Fruit fly (Drosophila melanogaster): ENCODE results near the gene CG2839.

CG2839 gene

DNA sequence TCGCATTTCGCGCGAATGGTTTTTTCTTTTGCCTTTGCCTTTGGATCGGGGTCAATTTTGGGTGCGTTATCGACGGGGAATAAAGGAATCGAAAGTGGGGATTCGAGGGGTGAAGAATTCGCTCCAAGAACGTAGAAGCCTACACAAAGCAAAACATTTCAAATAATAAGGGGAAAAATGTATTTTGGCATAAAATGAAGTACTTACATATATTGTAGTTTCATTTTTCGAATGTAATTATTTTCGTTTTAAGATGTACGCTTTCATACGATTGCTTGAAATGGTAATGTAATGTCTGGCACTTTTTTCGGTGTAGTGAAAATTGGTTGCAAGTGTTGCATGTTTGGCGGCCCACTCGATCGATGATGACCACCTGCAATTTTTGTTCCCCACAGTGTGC lies 10.4 kb upstream of the CG2839 start:
- TF ChIP-seq CG8478 (optimal IDR thresholded peaks at IDR 0.05): no peak

DNA sequence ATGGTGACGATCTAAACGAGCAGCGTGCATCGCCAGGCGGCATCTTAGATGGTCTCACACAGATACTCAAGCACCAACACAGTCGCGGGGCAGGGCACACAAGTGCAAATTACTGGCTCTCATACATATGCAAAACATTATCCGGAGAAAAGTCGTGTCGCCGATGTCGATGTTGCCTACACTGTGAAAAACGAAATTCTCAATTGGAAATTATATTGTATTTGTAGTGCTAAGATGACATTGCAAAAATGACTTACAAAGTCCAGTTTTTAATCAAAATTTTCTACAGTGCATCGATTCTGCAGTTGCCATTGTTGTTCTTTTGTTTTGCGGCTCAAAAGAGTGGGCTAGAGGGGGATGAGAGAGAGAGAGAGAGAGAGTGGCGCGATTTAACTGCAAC lies 5.7 kb upstream of the CG2839 start:
- TF ChIP-seq CG8478 (optimal IDR thresholded peaks at IDR 0.05): no peak
- no peak for TF ChIP-seq CTCF (optimal IDR thresholded peaks at IDR 0.05)

DNA sequence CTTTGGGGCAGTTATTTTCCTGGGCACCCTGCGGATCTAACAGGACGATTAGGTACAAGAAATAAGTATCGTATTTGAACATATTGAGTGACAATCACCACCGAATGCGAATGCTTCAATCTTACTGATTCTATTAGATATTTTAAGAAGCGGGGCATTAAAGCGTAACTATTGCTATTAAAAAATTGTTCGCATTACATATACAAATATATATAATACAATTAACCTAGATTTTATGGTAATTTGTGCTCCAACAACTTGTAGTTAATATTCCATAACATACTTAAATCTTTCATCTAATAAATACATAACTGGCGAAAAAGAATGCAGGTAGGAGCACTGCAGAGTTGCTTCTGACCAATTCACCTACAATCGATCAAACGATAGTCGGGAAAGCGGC lies 4.4 kb upstream of the CG2839 start, which contains the start of gene lectin-21Cb:
Gene lectin-21Cb (minus strand): TSS at position 101 of the 400 bp plus-strand sequence.
- TF ChIP-seq CTCF (optimal IDR thresholded peaks at IDR 0.05) (no peak), CG8478 (optimal IDR thresholded peaks at IDR 0.05) (no peak)

DNA sequence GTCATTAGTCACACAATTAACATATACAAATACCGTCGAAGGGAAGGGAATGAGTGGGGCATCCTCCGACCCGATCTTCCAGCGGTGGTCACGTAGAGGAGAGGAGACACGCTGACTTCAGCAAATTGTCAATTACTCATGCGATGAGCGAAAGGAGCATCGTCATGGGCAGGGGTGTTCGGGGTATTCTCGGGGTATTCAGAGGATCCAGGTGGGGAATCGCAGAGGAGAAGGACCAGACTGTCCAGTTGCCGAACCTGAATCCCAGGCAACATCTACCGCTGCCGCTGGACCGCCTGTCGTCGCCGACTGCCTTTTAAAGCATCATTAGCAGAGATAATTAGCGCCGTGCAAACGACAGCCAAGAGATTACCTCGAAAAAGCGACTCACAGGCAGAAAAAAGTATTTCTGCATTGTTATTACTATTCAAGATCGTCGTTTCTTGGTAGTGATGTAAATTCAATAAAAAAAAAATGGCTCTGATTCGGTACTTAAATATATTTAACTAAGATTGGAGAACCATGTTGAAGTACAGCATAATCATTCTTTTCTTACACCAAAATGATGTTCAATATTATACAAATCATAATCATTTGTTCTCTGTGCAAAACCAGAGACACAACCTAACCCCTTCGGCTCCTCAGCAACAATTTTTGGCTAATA lies 2.1 kb upstream of the CG2839 start:
- no peak for TF ChIP-seq CG8478 (optimal IDR thresholded peaks at IDR 0.05)
- TF ChIP-seq CTCF (optimal IDR thresholded peaks at IDR 0.05): no peak

DNA sequence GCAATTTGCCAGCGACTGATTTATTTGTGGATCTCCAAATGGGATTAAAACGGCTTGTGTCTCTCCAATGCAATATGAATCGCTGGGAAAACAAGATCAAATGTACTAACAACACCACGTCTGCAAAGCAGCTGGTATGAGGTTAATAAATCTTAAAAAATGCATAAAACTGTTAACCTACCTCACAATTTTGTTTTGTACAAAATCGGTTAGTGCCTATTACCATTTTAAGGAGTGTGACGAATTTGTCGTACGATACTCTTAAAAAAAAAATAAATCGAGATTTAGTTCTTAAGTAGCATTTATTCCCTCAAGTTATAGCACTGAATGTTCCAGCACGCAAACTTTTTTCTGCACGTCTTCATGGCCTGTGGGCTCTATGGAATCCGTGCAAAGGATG lies 1.1 kb upstream of the CG2839 start, which contains the start of gene lectin-21Ca:
Gene lectin-21Ca (plus strand): TSS at position 301 of the 400 bp plus-strand sequence.
- TF ChIP-seq CG8478 (optimal IDR thresholded peaks at IDR 0.05) (no peak), CTCF (optimal IDR thresholded peaks at IDR 0.05) (no peak)

DNA sequence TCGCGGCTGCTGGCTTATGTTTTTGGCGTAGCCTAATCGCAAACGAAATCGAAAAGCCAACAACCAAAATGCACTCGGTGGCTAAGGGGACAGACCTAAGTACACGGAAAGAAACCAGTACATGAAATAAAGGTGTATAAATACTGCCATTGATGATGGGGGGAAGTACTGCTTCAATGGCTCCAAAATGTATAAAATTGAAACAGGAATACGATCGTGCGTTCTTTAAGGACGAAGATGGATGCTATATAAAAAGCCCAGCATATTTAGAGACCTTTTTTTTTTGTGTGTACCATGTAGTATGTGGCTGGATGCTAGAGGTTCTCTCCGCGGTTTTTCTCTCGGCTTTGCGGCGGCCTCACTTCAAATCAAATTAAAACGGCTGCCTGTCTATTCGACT lies 4.7 kb downstream of the CG2839 start:
- no peak for TF ChIP-seq CTCF (optimal IDR thresholded peaks at IDR 0.05)
- no peak for TF ChIP-seq CG8478 (optimal IDR thresholded peaks at IDR 0.05)

DNA sequence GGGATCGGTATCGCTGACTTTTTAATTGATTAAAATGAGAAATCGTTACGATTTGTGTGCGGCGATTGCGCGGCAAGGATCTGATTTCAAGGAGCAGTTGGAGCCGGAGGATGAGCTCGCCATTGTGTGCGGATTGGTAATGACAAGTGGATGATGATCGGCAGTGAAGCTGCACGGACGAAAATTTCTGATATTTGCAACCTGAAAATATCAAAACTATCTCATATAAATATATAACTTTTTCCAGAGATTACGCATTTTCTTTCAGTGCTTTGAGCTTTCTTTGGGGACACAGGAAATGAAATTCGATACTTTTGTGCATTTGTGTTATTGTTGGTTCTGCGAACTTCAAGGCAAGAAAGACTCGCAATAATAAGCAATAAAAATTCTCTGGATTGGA lies 7.7 kb downstream of the CG2839 start:
- TF ChIP-seq CTCF (optimal IDR thresholded peaks at IDR 0.05): no peak
- no peak for TF ChIP-seq CG8478 (optimal IDR thresholded peaks at IDR 0.05)

DNA sequence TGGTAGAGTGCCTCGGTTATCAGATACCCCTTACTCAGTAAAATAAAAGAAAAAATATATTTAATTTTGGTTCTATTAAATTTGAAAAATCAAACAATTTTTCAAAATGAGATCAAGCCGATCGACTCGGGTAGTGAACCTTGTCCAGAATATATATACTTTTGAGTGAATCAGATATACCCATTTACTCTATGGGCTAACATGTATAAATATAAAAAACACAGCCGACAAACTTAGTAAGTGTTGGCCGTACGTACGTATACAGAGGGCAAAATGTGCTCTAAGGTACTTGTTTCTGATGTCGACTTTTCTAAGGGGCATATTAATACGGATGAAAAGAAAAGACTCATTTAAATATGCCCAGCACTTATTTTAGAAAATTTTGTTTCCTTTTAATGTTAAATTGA lies 8.8 kb downstream of the CG2839 start:
- TF ChIP-seq CG8478 (optimal IDR thresholded peaks at IDR 0.05) (no peak), CTCF (optimal IDR thresholded peaks at IDR 0.05) (no peak)

DNA sequence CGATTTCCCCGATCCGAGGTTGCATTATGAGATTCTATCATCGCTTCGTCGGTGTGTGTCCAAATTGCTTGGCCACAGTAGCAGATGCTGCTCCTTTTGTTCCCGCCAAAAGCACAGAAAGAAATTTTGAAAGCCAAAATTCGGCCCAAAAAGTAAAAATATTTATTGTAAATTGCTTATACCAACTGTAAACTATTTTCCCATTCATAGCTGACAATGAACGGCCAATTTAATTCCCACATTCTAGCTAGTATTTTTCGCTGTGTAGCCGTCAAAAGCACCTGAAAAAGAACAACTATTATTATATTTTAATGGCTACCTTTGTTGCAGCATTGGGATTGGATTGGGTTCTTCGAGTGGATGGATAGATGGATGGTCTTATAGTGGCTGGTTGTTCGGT lies 11.1 kb downstream of the CG2839 start:
- no peak for TF ChIP-seq CG8478 (optimal IDR thresholded peaks at IDR 0.05)
- TF ChIP-seq CTCF (optimal IDR thresholded peaks at IDR 0.05): no peak

DNA sequence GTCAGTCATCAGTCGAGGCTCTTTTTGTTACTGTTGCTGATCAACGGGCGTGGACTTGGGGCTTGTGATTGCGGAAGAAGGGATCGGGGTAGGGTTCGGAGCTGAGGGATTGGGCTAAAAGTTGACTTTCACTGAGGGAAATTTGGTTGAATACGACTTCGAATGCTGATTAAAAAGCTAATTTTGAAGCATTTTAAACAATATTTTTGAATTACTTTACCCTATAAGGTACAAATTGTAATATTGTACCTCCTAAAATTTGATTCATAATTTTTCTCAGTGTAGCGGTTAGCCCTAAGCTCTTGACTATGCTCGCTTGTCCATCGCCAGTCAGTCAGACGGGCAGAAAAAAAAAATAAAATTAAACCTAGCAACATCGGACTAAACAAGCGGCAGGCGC lies 21.1 kb downstream of the CG2839 start:
- TF ChIP-seq CG8478 (optimal IDR thresholded peaks at IDR 0.05) (no peak), CTCF (optimal IDR thresholded peaks at IDR 0.05) (no peak)

DNA sequence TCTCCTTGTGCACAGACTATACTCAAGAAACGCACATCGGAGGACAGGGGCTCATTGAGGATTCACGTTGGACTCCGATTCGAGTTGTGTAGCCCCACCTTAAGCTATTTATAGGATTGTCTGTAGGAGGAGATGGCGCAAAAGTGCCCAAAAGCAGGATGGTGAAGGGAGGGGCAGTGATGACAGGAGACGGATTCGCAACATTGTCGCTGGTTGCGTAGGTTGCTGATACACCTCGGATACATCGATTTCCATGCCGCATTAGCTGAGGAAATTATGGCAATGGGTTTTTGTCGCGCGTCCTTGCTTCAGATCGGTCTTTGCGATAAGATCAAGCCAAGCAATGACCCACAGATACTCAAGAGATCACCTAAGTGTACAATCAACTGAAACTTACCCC lies 22.1 kb downstream of the CG2839 start:
- TF ChIP-seq CTCF (optimal IDR thresholded peaks at IDR 0.05) (no peak), CG8478 (optimal IDR thresholded peaks at IDR 0.05) (no peak)

DNA sequence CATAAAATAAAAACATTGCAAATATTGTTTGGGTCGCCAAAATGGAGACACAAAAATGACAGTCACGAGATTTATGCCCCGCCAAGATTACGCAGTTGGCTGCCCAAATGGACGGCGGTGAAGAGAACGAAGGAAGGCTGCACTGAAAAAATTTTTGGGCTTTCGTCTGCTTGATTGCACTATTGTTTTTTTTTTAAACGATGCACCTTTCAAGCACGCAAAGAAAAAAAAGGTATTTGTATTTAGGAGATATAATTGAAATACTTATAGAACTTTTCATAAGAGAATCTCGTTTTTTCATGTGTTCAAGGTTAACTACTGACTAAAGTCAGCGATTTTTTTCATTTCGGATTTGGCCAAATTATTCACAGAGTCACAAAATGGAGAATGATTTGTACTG lies 25.4 kb downstream of the CG2839 start:
- TF ChIP-seq CG8478 (optimal IDR thresholded peaks at IDR 0.05) (no peak), CTCF (optimal IDR thresholded peaks at IDR 0.05) (no peak)

DNA sequence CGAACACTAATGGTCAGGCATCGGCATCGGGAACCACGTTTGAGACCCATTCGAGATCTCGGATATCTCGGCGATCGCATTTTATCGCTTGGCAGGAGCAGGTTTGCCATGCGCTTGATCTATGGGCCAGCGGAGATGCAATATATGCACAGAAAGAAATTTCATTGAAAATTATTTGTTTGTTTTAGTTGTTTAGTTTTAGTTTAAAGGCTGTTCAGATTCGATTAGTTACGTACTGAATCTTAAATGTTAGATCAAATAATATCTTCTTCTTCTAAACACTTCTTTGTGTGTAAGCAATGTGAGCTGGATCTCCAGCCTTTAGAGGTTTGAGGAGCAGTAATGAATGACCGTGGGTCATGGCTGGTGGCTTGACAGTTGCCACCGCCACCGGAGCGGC lies 28.3 kb downstream of the CG2839 start:
- no peak for TF ChIP-seq CG8478 (optimal IDR thresholded peaks at IDR 0.05)
- no peak for TF ChIP-seq CTCF (optimal IDR thresholded peaks at IDR 0.05)

DNA sequence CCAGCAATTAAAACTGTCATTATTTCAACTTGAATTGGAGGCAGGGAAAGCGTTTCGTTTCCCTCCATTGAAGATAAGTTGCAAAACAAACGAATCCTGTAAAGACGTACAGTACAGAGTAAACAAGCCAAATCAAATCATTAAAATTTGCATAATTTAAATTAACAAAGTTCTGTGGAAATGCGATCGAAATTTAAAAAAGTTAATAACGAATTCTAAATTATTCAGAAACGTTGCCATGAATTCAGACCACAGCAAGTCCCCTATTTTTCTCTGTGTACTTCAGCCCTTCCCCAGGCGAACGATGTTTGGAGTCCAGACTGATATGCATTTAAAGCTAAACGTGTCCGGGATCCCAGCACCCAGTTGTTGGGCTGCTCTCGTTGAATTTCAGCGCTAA lies 32.6 kb downstream of the CG2839 start:
- TF ChIP-seq CG8478 (optimal IDR thresholded peaks at IDR 0.05): no peak
- no peak for TF ChIP-seq CTCF (optimal IDR thresholded peaks at IDR 0.05)

DNA sequence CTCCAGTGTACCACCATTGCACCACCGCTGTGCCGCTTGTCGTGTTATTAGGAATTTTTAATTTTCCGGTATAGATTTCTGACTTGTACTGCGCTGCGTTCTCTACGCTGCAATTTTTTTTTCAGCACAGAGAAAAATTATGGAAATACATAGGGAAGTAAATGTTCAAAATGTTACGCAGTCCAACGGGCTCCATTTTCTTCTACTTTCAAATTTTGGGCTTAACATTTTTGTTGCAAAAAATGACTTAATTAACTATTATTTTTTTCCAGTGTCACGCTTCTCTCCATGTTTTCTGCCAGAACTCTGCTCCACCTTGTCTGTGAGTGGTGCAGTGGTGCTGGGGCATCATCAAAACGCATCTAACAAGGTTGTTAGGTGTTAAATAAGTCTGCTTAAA lies 35.5 kb downstream of the CG2839 start:
- TF ChIP-seq CTCF (optimal IDR thresholded peaks at IDR 0.05): no peak
- TF ChIP-seq CG8478 (optimal IDR thresholded peaks at IDR 0.05): no peak

DNA sequence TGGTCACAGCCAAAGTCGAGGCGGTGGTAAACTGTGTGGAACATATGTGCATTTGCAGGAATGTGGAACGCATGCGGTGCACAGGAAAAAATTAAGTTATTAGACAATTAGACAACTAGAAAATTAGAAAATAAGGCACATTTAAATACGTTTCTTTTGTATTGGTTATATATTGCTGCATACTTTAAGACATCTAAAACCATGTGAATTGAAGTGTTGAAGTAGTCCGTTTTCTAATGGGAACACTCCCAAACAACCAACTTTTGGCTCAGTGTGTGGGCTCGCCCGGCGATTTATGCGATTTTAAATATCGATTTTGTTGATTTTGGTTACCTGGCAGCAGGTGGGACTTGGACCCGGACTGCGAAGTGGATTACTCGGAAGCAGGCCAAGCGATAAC lies 38.9 kb downstream of the CG2839 start:
- TF ChIP-seq CG8478 (optimal IDR thresholded peaks at IDR 0.05): no peak
- TF ChIP-seq CTCF (optimal IDR thresholded peaks at IDR 0.05): no peak

DNA sequence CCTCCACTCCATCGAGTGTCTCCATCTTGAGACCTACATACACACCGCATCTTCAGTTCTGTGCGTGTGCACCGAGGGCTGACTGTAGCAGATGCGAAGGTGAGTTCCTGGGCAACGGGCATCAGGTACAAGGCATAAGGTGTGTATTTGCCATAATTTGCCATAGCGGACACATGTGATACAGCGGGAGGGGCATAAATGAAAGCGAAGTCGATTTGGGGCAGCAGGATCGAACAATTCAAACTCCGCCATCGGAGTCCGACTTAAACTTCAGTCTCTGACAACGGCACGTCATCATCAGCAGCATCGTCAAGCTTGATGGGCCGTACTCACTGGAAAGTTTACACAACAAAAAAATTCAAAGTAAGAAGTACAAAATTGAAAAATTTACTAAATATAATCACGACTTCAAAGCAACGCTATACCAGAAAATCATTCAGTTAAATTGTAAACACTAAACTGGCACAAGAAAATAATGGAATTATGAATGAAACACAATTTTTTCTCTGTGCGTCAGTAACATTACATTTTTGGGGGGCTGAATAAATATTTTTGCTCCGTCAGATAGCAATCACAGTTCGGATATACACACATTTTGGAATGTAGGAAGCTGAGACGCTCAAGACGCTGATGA lies 43.6 kb downstream of the CG2839 start:
- TF ChIP-seq CTCF (optimal IDR thresholded peaks at IDR 0.05): no peak
